Fruit fly (Drosophila melanogaster): ENCODE data around the gene PH4alphaMP.

The PH4alphaMP gene

DNA sequence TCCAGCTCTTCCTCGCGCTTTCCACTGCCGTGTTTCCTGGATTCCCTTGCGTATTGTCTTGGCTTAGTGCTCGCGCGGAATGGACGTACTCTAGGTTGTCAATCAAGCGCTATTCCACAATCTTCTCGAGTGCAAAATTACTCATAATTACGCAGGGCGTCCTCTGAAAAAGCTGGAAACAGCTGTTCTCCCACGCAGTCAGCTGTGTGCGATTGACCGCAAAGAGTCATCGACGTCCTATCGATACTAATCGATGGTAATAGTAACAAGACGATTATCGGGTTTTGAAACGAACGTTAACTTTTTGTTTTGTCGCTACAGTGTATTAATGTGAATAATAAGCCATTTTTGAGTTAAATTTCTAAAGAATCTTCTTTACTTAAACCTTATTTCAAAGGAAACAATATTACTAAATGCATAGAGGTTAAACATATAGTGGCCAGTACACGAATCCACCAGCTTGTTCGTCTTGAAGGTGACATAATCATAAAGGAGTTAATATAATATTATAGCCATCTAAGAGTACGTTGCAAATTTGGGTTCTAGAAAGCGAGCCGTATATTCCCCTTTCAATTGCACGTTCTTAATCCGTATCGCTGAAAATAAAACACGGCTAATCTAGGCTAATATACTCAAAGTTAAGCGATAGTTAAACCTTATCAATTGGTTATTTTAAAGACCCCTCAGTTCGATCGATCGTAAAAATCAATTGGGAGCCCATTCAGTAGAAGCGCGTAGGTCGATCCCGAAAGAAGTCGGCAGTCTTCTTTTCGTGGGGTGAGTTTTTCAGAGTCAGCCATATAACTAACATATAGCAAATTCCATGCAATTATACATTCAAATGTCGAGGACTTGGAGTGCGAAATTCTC is 36.7 kb downstream of the PH4alphaMP start, which contains the start of the genes CG2224 and CDase (continued):
- TF ChIP-seq CG30020 (tag; optimal IDR thresholded peaks at IDR 0.05) = no peak
- no peak for TF ChIP-seq Ptx1 (GFP tag; IDR thresholded peaks at IDR 0.05)
- peak; percentile 19 for TF ChIP-seq nmo (GFP tag; optimal IDR thresholded peaks at IDR 0.05)
- TF ChIP-seq ato (GFP tag; IDR thresholded peaks at IDR 0.05; ENCODE audit: partially characterized antibody) = peak; percentile 95
- peak; percentile 79 for TF ChIP-seq mld (GFP tag; IDR thresholded peaks at IDR 0.05; ENCODE audit: partially characterized antibody)
- TF ChIP-seq CG9727 (GFP tag; optimal IDR thresholded peaks at IDR 0.05) = no peak
- TF ChIP-seq zen2 (GFP tag; IDR thresholded peaks at IDR 0.05; ENCODE audit: partially characterized antibody) = peak; percentile 97
- TF ChIP-seq Meics (GFP tag; optimal IDR thresholded peaks at IDR 0.05) = no peak
- no peak for TF ChIP-seq CG32772 (GFP tag; IDR thresholded peaks at IDR 0.05)
- no peak for TF ChIP-seq jigr1 (GFP tag; IDR thresholded peaks at IDR 0.05)
- TF ChIP-seq CG11696 (GFP tag; IDR thresholded peaks at IDR 0.05) = no peak
- no peak for TF ChIP-seq Deaf1 (tag; optimal IDR thresholded peaks at IDR 0.05)
- peak; percentile 74 for TF ChIP-seq CG2116 (GFP tag; optimal IDR thresholded peaks at IDR 0.05)
- peak; percentile 88 for TF ChIP-seq Doc3 (GFP tag; IDR thresholded peaks at IDR 0.05; ENCODE audit: partially characterized antibody)
- no peak for TF ChIP-seq usp (GFP tag; optimal IDR thresholded peaks at IDR 0.05)
- no peak for TF ChIP-seq CG10267 (tag; optimal IDR thresholded peaks at IDR 0.05)
- peak; percentile 73 for TF ChIP-seq Med (GFP tag)
- no peak for TF ChIP-seq Sox100B (GFP tag; optimal IDR thresholded peaks at IDR 0.05)
- TF ChIP-seq Taf1 (GFP tag; IDR thresholded peaks at IDR 0.05) = no peak
- no peak for TF ChIP-seq rib (GFP tag; IDR thresholded peaks at IDR 0.05)
- TF ChIP-seq CG12391 (tag; optimal IDR thresholded peaks at IDR 0.05) = no peak
- no peak for TF ChIP-seq CG9817 (tag; optimal IDR thresholded peaks at IDR 0.05)
- TF ChIP-seq CG6272 (GFP tag; IDR thresholded peaks at IDR 0.05) = no peak
- no peak for TF ChIP-seq D19A (tag; optimal IDR thresholded peaks at IDR 0.05)
- TF ChIP-seq Doc2 (GFP tag; IDR thresholded peaks at IDR 0.05) = no peak
- no peak for TF ChIP-seq CG6254 (GFP tag; optimal IDR thresholded peaks at IDR 0.05)
- TF ChIP-seq CG17612 (GFP tag; IDR thresholded peaks at IDR 0.05) = no peak
- no peak for TF ChIP-seq HHEX (GFP tag; optimal IDR thresholded peaks at IDR 0.05)
- TF ChIP-seq sqz (GFP tag; optimal IDR thresholded peaks at IDR 0.05) = no peak
- TF ChIP-seq BEAF-32 (GFP tag; optimal IDR thresholded peaks at IDR 0.05) = peak; percentile 82
- TF ChIP-seq CG7839 (tag; optimal IDR thresholded peaks at IDR 0.05) = no peak
- peak; percentile 71 for TF ChIP-seq exex (tag; optimal IDR thresholded peaks at IDR 0.05)
- peak; percentile 74 for TF ChIP-seq Dp (GFP tag; optimal IDR thresholded peaks at IDR 0.05)
- peak; percentile 63; the same call in 1 of the 2 replicates for TF ChIP-seq CG2129 (GFP tag; IDR thresholded peaks at IDR 0.05; ENCODE audit: partially characterized antibody)
- no peak for TF ChIP-seq CG12659 (GFP tag; optimal IDR thresholded peaks at IDR 0.05)
- TF ChIP-seq CG14710 (tag; optimal IDR thresholded peaks at IDR 0.05) = no peak
- TF ChIP-seq slou (GFP tag; optimal IDR thresholded peaks at IDR 0.05) = no peak
- TF ChIP-seq BtbVII (GFP tag; optimal IDR thresholded peaks at IDR 0.05) = no peak
- no peak for TF ChIP-seq dati (GFP tag; IDR thresholded peaks at IDR 0.05)
- TF ChIP-seq lbe (GFP tag; optimal IDR thresholded peaks at IDR 0.05) = no peak
- no peak for TF ChIP-seq CG4730 (GFP tag; IDR thresholded peaks at IDR 0.05)
- no peak for TF ChIP-seq CG9437 (GFP tag; optimal IDR thresholded peaks at IDR 0.05)
- no peak for TF ChIP-seq luna (GFP tag; optimal IDR thresholded peaks at IDR 0.05)
- peak; percentile 91 for TF ChIP-seq tna (GFP tag; IDR thresholded peaks at IDR 0.05; ENCODE audit: partially characterized antibody)
- TF ChIP-seq ac (GFP tag; optimal IDR thresholded peaks at IDR 0.05) = no peak
- TF ChIP-seq CG15696 (tag; optimal IDR thresholded peaks at IDR 0.05) = no peak
- TF ChIP-seq pzg (GFP tag; optimal IDR thresholded peaks at IDR 0.05) = peak; percentile 75
- no peak for TF ChIP-seq Ravus (GFP tag; IDR thresholded peaks at IDR 0.05)
